Worm (Caenorhabditis elegans): ENCODE measurements around the gene hrg-9.

hrg-9 gene

DNA sequence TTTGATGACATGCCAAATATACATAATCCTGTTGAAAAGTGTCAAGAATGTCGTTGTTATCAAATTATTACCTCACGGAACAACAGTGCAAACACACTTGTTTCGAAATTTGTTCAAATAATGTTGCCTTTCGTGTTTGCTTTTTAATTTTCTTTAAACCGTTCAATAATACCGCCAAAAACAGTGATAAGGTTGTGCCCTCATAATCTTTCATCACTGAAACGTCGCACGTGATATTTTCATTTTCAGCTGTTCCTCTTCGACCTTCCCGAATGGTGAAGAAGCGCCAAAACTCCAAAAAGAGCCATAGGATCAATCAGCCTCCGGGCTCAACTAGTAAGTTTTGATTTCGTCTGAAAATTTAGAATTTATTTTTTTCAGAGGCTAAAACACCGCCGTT, 38.9 kb upstream of the hrg-9 start, which contains the start of gene inft-2:
inft-2 (plus strand) TSS at position 248 of the 400 bp plus-strand sequence.
- TF ChIP-seq ceh-36 (tag; optimal IDR thresholded peaks at IDR 0.05) = no peak
- no peak for TF ChIP-seq flt-1 (GFP tag; IDR thresholded peaks at IDR 0.05)
- no peak for TF ChIP-seq hmbx-1 (tag; optimal IDR thresholded peaks at IDR 0.05)
- TF ChIP-seq ets-7 (tag; optimal IDR thresholded peaks at IDR 0.05) = no peak
- TF ChIP-seq B0310.2 (tag; optimal IDR thresholded peaks at IDR 0.05) = no peak
- no peak for TF ChIP-seq tra-4 (tag; optimal IDR thresholded peaks at IDR 0.05)
- no peak for TF ChIP-seq hmg-4 (GFP tag; optimal IDR thresholded peaks at IDR 0.05)
- no peak for TF ChIP-seq sea-1 (GFP tag; conservative IDR thresholded peaks at IDR 0.05)
- TF ChIP-seq pes-1 (GFP tag; IDR thresholded peaks at IDR 0.05) = no peak
- TF ChIP-seq scrt-1 (GFP tag; IDR thresholded peaks at IDR 0.05) = no peak
- TF ChIP-seq hnd-1 (tag; optimal IDR thresholded peaks at IDR 0.05) = no peak
- no peak for TF ChIP-seq F13C5.2 (tag; optimal IDR thresholded peaks at IDR 0.05)
- no peak for TF ChIP-seq aly-1 (tag; optimal IDR thresholded peaks at IDR 0.05)
- no peak for TF ChIP-seq ceh-13 (GFP tag; optimal IDR thresholded peaks at IDR 0.05)

DNA sequence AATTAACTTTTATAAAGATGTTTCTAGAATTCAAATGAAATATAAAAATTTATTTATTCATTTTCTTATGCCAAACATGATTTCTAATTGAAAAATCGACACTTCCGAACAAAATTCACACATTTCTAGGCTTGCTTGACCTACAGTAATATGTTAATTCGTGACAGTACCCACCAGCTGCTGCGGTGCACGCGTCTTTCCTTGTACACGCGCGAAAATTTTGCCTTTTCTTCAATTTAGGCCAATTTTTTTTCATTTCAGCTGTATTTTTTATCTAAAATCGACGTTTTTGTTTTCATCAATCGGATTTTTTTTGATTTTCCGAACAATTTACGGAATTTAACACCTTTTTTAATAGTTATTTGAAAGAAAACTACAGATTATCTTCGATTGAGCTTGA, 36.9 kb upstream of the hrg-9 start:
- TF ChIP-seq hnd-1 (tag; optimal IDR thresholded peaks at IDR 0.05) (no peak), scrt-1 (GFP tag; IDR thresholded peaks at IDR 0.05) (no peak), F13C5.2 (tag; optimal IDR thresholded peaks at IDR 0.05) (no peak), ets-7 (tag; optimal IDR thresholded peaks at IDR 0.05) (no peak), ceh-13 (GFP tag; optimal IDR thresholded peaks at IDR 0.05) (no peak), sea-1 (GFP tag; conservative IDR thresholded peaks at IDR 0.05) (no peak), ama-1 (optimal IDR thresholded peaks at IDR 0.05) (no peak), tra-4 (tag; optimal IDR thresholded peaks at IDR 0.05) (no peak), tbx-11 (GFP tag; IDR thresholded peaks at IDR 0.05) (no peak), hmbx-1 (tag; optimal IDR thresholded peaks at IDR 0.05) (no peak), B0310.2 (tag; optimal IDR thresholded peaks at IDR 0.05) (no peak), pes-1 (GFP tag; IDR thresholded peaks at IDR 0.05) (no peak), aly-1 (tag; optimal IDR thresholded peaks at IDR 0.05) (no peak), tbx-37 (GFP tag; conservative IDR thresholded peaks at IDR 0.05) (no peak), ceh-36 (tag; optimal IDR thresholded peaks at IDR 0.05) (no peak)

DNA sequence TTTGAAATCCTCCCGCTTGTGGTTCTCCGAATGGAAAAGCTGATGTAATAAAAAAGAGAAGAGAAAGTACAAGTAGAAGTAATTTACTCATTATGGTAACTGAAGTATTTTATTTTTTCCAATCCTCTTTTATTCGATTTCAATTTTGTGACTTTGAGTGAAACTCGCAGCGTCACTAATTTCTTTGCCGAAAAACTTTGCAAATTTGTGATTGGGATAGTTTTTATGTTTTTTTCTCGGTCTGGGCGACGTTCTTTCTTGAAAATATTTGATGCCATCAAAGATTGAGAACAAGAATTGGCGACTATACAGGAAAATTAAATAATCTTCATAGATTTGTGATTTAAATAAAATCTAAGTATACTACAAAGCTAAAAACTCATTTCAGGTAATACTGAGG, 36.4 kb upstream of the hrg-9 start, which contains the start of gene far-4:
far-4 (minus strand) TSS at position 101 of the 400 bp plus-strand sequence.
- TF ChIP-seq ama-1 (optimal IDR thresholded peaks at IDR 0.05) (no peak), F13C5.2 (tag; optimal IDR thresholded peaks at IDR 0.05) (no peak), sea-1 (GFP tag; conservative IDR thresholded peaks at IDR 0.05) (no peak), ceh-36 (tag; optimal IDR thresholded peaks at IDR 0.05) (no peak)

DNA sequence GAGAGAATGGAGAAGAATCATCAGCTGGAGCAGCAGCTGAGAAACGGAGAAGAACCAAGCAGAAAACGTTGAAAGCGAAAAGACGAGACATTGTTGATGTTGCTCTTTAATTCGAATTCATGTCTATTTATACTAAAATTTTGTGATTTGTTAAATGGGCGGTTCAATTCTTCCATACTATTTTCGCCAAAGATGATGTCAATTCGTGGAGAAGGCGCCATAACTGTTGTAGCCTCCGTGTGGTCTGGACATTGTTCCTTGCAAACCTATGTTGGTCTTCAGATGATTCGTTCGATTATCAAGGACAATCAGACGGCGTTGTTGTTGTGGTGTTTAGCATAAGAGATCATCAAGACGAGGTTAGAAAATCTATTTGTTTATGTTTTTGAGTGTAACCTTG, 34.3 kb upstream of the hrg-9 start, which contains the start of gene far-3:
far-3 (minus strand) TSS at position 101 of the 400 bp plus-strand sequence.
- TF ChIP-seq ceh-13 (GFP tag; optimal IDR thresholded peaks at IDR 0.05) (no peak), F13C5.2 (tag; optimal IDR thresholded peaks at IDR 0.05) (no peak), ets-7 (tag; optimal IDR thresholded peaks at IDR 0.05) (no peak), hnd-1 (tag; optimal IDR thresholded peaks at IDR 0.05) (no peak), tra-4 (tag; optimal IDR thresholded peaks at IDR 0.05) (no peak), ceh-36 (tag; optimal IDR thresholded peaks at IDR 0.05) (no peak), scrt-1 (GFP tag; IDR thresholded peaks at IDR 0.05) (no peak), B0310.2 (tag; optimal IDR thresholded peaks at IDR 0.05) (no peak), ama-1 (optimal IDR thresholded peaks at IDR 0.05) (no peak)

DNA sequence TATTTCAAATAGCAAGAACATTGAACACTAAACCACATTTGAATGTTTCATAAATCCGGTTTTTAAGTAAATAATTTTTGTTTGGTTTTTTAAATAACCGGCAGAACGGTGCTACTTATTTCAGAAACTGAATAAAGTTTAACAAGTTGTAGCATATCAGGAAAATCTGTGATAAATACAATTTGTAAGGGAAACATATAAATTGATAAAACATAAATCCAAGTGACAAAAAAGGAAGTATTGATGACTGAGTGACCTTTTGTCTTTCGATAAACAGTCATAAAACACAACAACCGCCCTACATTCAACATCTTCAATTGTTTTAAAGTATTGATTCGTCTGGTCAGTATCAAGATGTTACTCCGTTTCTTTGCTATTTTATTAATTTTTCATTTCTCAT, 32.1 kb upstream of the hrg-9 start, which contains the start of gene far-5:
far-5 (plus strand) TSS at position 301 of the 400 bp plus-strand sequence.
- no peak for TF ChIP-seq tbx-11 (GFP tag; IDR thresholded peaks at IDR 0.05)
- no peak for TF ChIP-seq pes-1 (GFP tag; IDR thresholded peaks at IDR 0.05)
- no peak for TF ChIP-seq F13C5.2 (tag; optimal IDR thresholded peaks at IDR 0.05)

DNA sequence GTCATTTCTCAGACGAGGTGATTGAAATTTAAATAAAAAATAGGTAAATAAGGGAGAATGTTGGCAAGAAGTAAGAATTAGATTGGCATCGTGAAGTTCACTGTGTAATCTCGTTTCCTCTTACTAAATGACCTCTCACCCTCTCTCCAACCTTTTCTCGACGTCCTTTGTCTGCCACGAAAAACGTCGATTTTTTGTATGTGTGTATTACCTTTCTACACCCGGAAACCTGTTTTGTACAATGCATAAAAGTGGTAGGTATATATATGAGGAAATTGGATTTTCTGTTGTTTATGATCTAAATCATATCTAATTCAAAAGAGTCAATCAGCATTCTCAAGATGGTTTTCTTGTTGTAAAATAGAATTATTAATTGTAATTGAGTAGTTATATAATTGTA, 29.7 kb upstream of the hrg-9 start, which contains the start of the genes F15B9.11 and dsl-7:
F15B9.11 (minus strand) TSS at position 5 of the 400 bp plus-strand sequence.
dsl-7 (plus strand) TSS at position 260 of the 400 bp plus-strand sequence.
- TF ChIP-seq ceh-13 (GFP tag; optimal IDR thresholded peaks at IDR 0.05) (no peak), scrt-1 (GFP tag; IDR thresholded peaks at IDR 0.05) (no peak), ama-1 (optimal IDR thresholded peaks at IDR 0.05) (no peak), hnd-1 (tag; optimal IDR thresholded peaks at IDR 0.05) (no peak), aly-1 (tag; optimal IDR thresholded peaks at IDR 0.05) (no peak), tbx-11 (GFP tag; IDR thresholded peaks at IDR 0.05) (no peak), tbx-37 (GFP tag; conservative IDR thresholded peaks at IDR 0.05) (no peak), flt-1 (GFP tag; IDR thresholded peaks at IDR 0.05) (no peak), ceh-36 (tag; optimal IDR thresholded peaks at IDR 0.05) (no peak), tra-4 (tag; optimal IDR thresholded peaks at IDR 0.05) (no peak), ets-7 (tag; optimal IDR thresholded peaks at IDR 0.05) (no peak), B0310.2 (tag; optimal IDR thresholded peaks at IDR 0.05) (no peak), hmg-4 (GFP tag; optimal IDR thresholded peaks at IDR 0.05) (no peak), pes-1 (GFP tag; IDR thresholded peaks at IDR 0.05) (no peak), hmbx-1 (tag; optimal IDR thresholded peaks at IDR 0.05) (no peak)

DNA sequence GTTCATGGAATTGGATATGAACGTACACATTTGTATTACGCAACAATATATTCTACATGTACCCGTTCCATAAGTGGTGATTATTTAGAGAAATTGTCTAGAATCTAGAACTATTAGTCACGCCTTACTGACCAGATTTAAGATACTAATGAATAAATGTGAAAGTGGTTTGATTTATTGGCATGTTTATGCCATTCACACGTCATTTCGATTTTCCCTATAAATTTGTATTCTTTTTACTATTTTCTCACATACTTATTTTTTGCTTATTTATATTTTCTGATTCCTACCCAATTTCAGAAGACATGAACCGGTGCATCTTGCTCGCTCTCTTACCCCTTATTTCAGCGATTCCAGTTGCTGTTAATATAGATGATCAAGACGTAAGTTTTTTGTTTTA, 25.1 kb upstream of the hrg-9 start, which contains the start of gene F15B9.8:
F15B9.8 (plus strand) TSS at position 301 of the 400 bp plus-strand sequence.
- TF ChIP-seq scrt-1 (GFP tag; IDR thresholded peaks at IDR 0.05) = no peak
- no peak for TF ChIP-seq aly-1 (tag; optimal IDR thresholded peaks at IDR 0.05)
- TF ChIP-seq pes-1 (GFP tag; IDR thresholded peaks at IDR 0.05) = no peak
- TF ChIP-seq F13C5.2 (tag; optimal IDR thresholded peaks at IDR 0.05) = no peak
- TF ChIP-seq ceh-36 (tag; optimal IDR thresholded peaks at IDR 0.05) = no peak
- no peak for TF ChIP-seq hmbx-1 (tag; optimal IDR thresholded peaks at IDR 0.05)
- no peak for TF ChIP-seq hmg-4 (GFP tag; optimal IDR thresholded peaks at IDR 0.05)

DNA sequence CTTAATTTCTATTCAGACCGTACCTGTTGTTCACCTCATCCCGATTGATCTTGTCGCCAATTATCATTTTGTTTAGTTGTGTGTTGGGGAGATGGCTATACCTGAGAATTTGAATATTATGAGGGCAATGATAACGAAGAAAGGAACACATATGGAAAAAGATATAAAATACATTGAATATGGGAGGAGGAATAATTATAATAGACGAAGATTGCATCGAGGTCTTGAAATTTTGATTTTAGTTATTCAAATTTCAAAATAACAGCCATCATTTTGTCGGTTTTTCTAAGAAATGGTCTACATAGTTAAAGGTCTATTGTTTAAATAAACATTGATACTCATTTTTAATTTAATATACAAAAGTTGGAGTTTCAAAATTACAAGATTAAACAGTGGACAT, 23.9 kb upstream of the hrg-9 start, which contains the start of gene shw-3:
shw-3 (minus strand) TSS at position 101 of the 400 bp plus-strand sequence.
- no peak for TF ChIP-seq ceh-13 (GFP tag; optimal IDR thresholded peaks at IDR 0.05)
- no peak for TF ChIP-seq hmg-4 (GFP tag; optimal IDR thresholded peaks at IDR 0.05)
- TF ChIP-seq ceh-36 (tag; optimal IDR thresholded peaks at IDR 0.05) = no peak
- no peak for TF ChIP-seq ama-1 (optimal IDR thresholded peaks at IDR 0.05)
- TF ChIP-seq tbx-37 (GFP tag; conservative IDR thresholded peaks at IDR 0.05) = no peak
- TF ChIP-seq flt-1 (GFP tag; IDR thresholded peaks at IDR 0.05) = no peak
- TF ChIP-seq hnd-1 (tag; optimal IDR thresholded peaks at IDR 0.05) = no peak
- TF ChIP-seq scrt-1 (GFP tag; IDR thresholded peaks at IDR 0.05) = no peak
- TF ChIP-seq tra-4 (tag; optimal IDR thresholded peaks at IDR 0.05) = no peak
- TF ChIP-seq aly-1 (tag; optimal IDR thresholded peaks at IDR 0.05) = no peak
- no peak for TF ChIP-seq hmbx-1 (tag; optimal IDR thresholded peaks at IDR 0.05)
- no peak for TF ChIP-seq pes-1 (GFP tag; IDR thresholded peaks at IDR 0.05)
- TF ChIP-seq tbx-11 (GFP tag; IDR thresholded peaks at IDR 0.05) = no peak
- no peak for TF ChIP-seq ets-7 (tag; optimal IDR thresholded peaks at IDR 0.05)
- TF ChIP-seq B0310.2 (tag; optimal IDR thresholded peaks at IDR 0.05) = no peak

Measured in whole organism, early embryonic.